Fruit fly (Drosophila melanogaster) S2 (cell line): ENCODE data around the gene Gsc.

ENCODE experiments used
- CG8478 ChIP-seq: fragments of >200 bp; optimal IDR thresholded peaks from 2 replicates; lab custom pipeline; 2018
- CTCF ChIP-seq, 2 experiments: fragments of >200 bp; optimal IDR thresholded peaks; 2 replicates each; lab custom pipeline; 2018

DNA sequence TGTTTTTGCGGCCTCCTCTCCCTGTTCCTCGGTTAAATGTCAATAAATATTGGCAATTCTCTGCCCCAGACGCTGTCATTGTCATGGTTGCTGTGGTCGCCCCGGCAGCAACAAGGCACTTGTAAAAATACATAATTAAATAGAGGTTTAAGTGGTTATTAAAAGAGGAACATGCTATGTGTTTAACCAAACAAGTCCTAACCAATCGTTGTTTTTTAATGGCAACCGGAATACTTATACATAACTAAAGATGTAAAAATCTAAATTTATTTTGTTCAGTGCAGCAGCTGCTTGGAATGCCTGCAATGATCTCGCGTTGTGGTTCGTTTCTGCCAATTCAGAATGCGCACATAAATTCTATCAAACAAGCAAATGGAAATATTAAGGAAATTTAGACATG, 12.5 kb upstream of the Gsc start:
- TF ChIP-seq CG8478 (no peak), CTCF (optimal IDR thresholded peaks at IDR 0.05; lab: Kevin White, UChicago) (no peak)
